Worm (Caenorhabditis elegans) whole organism, young adult: ENCODE data around the gene C09G9.8.

Experiments used
- B0261.1 ChIP-seq: sonication (generic microtip); optimal IDR thresholded peaks from 2 replicates; lab custom pipeline; 2016; ENCODE audit warnings: mild to moderate bottlenecking, missing genetic modification characterization, moderate library complexity, missing compliant biosample characterization
- C06A6.2 ChIP-seq: fragments of 200-800 bp; sonication (Bioruptor generic); conservative IDR thresholded peaks from 2 replicates; pipeline ENCODE4 v1.3.6; 2022; ENCODE audit warnings: missing genetic modification characterization, missing compliant biosample characterization
- C17E4.6 ChIP-seq: fragments of 200-800 bp; sonication (Bioruptor generic); IDR thresholded peaks from 2 replicates; pipeline ENCODE4 v1.3.6; 2022; ENCODE audit warnings: missing genetic modification reagents, missing genetic modification characterization, missing compliant biosample characterization
- F57C9.4 ChIP-seq: sonication (generic microtip); optimal IDR thresholded peaks from 2 replicates; lab custom pipeline; 2017; ENCODE audit warnings: mild to moderate bottlenecking, missing genetic modification characterization, missing compliant biosample characterization
- T07F8.4 ChIP-seq: sonication (generic microtip); optimal IDR thresholded peaks from 2 replicates; lab custom pipeline; 2016; ENCODE audit warnings: mild to moderate bottlenecking, missing genetic modification characterization, moderate library complexity, missing compliant biosample characterization
- atf-7 ChIP-seq: sonication (generic microtip); optimal IDR thresholded peaks from 2 replicates; lab custom pipeline; 2017; ENCODE audit warnings: mild to moderate bottlenecking, missing genetic modification characterization, missing compliant biosample characterization
- athp-1 ChIP-seq: sonication (generic microtip); optimal IDR thresholded peaks from 2 replicates; lab custom pipeline; 2017; ENCODE audit warnings: mild to moderate bottlenecking, missing genetic modification characterization, missing compliant biosample characterization
- attf-5 ChIP-seq: fragments of 200-800 bp; sonication (Bioruptor generic); optimal IDR thresholded peaks from 2 replicates; lab custom pipeline; 2018; ENCODE audit warnings: mild to moderate bottlenecking, missing genetic modification characterization, missing compliant biosample characterization
- bed-1 ChIP-seq: fragments of 200-800 bp; sonication (Bioruptor generic); IDR thresholded peaks from 2 replicates; pipeline ENCODE4 v1.3.6; 2022; ENCODE audit warnings: missing genetic modification reagents, missing genetic modification characterization, missing compliant biosample characterization
- bed-2 ChIP-seq: fragments of 200-800 bp; sonication (Bioruptor generic); IDR thresholded peaks from 2 replicates; pipeline ENCODE4 v1.3.6; 2022; ENCODE audit warnings: missing genetic modification reagents, missing genetic modification characterization, missing compliant biosample characterization
- ccch-3 ChIP-seq: fragments of 200-800 bp; sonication (Bioruptor generic); optimal IDR thresholded peaks from 2 replicates; lab custom pipeline; 2018; ENCODE audit warnings: mild to moderate bottlenecking, missing genetic modification characterization, missing compliant biosample characterization
- chd-7 ChIP-seq: sonication (generic microtip); optimal IDR thresholded peaks from 2 replicates; lab custom pipeline; 2016; ENCODE audit warnings: mild to moderate bottlenecking, missing genetic modification characterization, moderate library complexity, missing compliant biosample characterization
- die-1 ChIP-seq: sonication (generic microtip); optimal IDR thresholded peaks from 2 replicates; lab custom pipeline; 2016; ENCODE audit warnings: missing genotype, mild to moderate bottlenecking, missing genetic modification characterization, missing compliant biosample characterization
- egl-44 ChIP-seq: fragments of 200-800 bp; sonication (Bioruptor generic); IDR thresholded peaks from 2 replicates; pipeline ENCODE4 v1.3.6; 2022; ENCODE audit warnings: missing genetic modification reagents, missing genetic modification characterization, missing compliant biosample characterization
- hmg-1.2 ChIP-seq: fragments of 200-800 bp; sonication (Bioruptor generic); IDR thresholded peaks from 2 replicates; pipeline ENCODE4 v1.3.6; 2022; ENCODE audit warnings: missing genetic modification reagents, missing genetic modification characterization, missing compliant biosample characterization
- let-526 ChIP-seq: fragments of 200-800 bp; sonication (Bioruptor generic); IDR thresholded peaks from 2 replicates; pipeline ENCODE4 v1.3.6; 2022; ENCODE audit warnings: missing genetic modification reagents, missing genetic modification characterization, missing compliant biosample characterization
- lin-26 ChIP-seq: fragments of 200-800 bp; sonication (Bioruptor generic); IDR thresholded peaks from 2 replicates; pipeline ENCODE4 v1.3.6; 2022; ENCODE audit warnings: missing genetic modification reagents, missing genetic modification characterization, missing compliant biosample characterization
- lin-40 ChIP-seq: sonication (generic microtip); optimal IDR thresholded peaks from 2 replicates; lab custom pipeline; 2016; ENCODE audit warnings: missing genetic modification characterization, mild to moderate bottlenecking, missing compliant biosample characterization, missing genotype, missing genetic modification reagents
- lin-54 ChIP-seq: fragments of 200-800 bp; sonication (Bioruptor generic); optimal IDR thresholded peaks from 2 replicates; lab custom pipeline; 2018; ENCODE audit warnings: mild to moderate bottlenecking, missing genetic modification characterization, missing compliant biosample characterization
- lir-1 ChIP-seq: fragments of 200-800 bp; sonication (Bioruptor generic); conservative IDR thresholded peaks from 2 replicates; pipeline ENCODE4 v1.3.6; 2022; ENCODE audit warnings: missing genetic modification reagents, missing genetic modification characterization, missing compliant biosample characterization
- madf-6 ChIP-seq: fragments of 200-800 bp; sonication (Bioruptor generic); IDR thresholded peaks from 2 replicates; pipeline ENCODE4 v1.3.6; 2022; ENCODE audit warnings: missing genetic modification reagents, missing genetic modification characterization, missing compliant biosample characterization
- mcd-1 ChIP-seq: fragments of 200-800 bp; sonication (Bioruptor generic); IDR thresholded peaks from 2 replicates; pipeline ENCODE4 v1.3.6; 2022; ENCODE audit warnings: missing genetic modification reagents, missing genetic modification characterization, missing compliant biosample characterization
- mel-28 ChIP-seq: sonication (generic microtip); optimal IDR thresholded peaks from 2 replicates; lab custom pipeline; 2016; ENCODE audit warnings: borderline replicate concordance, mild to moderate bottlenecking, missing genetic modification characterization, missing compliant biosample characterization
- mes-4 ChIP-seq: sonication (generic microtip); optimal IDR thresholded peaks from 2 replicates; lab custom pipeline; 2016; ENCODE audit warnings: missing genotype, missing genetic modification characterization, missing compliant biosample characterization
- mxl-1 ChIP-seq: sonication (generic microtip); optimal IDR thresholded peaks from 2 replicates; lab custom pipeline; 2016; ENCODE audit warnings: missing genetic modification characterization, missing compliant biosample characterization
- nfya-2 ChIP-seq: fragments of 200-800 bp; sonication (Bioruptor generic); IDR thresholded peaks from 2 replicates; pipeline ENCODE4 v1.3.6; 2022; ENCODE audit warnings: missing genetic modification reagents, missing genetic modification characterization, missing compliant biosample characterization
- nhr-179 ChIP-seq: sonication (generic microtip); optimal IDR thresholded peaks from 2 replicates; lab custom pipeline; 2016; ENCODE audit warnings: mild to moderate bottlenecking, missing genetic modification characterization, missing compliant biosample characterization
- nhr-27 ChIP-seq: fragments of 200-800 bp; sonication (Bioruptor generic); optimal IDR thresholded peaks from 2 replicates; lab custom pipeline; 2018; ENCODE audit warnings: mild to moderate bottlenecking, missing genetic modification characterization, moderate library complexity, missing compliant biosample characterization
- nhr-80 ChIP-seq: sonication (generic microtip); optimal IDR thresholded peaks from 2 replicates; lab custom pipeline; 2016; ENCODE audit warnings: missing genetic modification characterization, missing compliant biosample characterization
- pha-4 ChIP-seq: fragments of 150-350 bp; sonication (generic microtip); optimal IDR thresholded peaks from 2 replicates; lab custom pipeline; 2014; ENCODE audit warnings: missing biosample characterization, missing genetic modification reagents, missing genetic modification characterization
- repo-1 ChIP-seq: sonication (generic microtip); optimal IDR thresholded peaks from 2 replicates; lab custom pipeline; 2017; ENCODE audit warnings: mild to moderate bottlenecking, missing genetic modification characterization, missing compliant biosample characterization
- snpc-3.4 ChIP-seq: sonication (generic microtip); optimal IDR thresholded peaks from 2 replicates; lab custom pipeline; 2017; ENCODE audit warnings: missing genetic modification characterization, mild to moderate bottlenecking, missing compliant biosample characterization, antibody characterized with exemption, moderate library complexity, missing genotype, missing genetic modification reagents
- somi-1 ChIP-seq: fragments of 200-800 bp; sonication (Bioruptor generic); optimal IDR thresholded peaks from 2 replicates; lab custom pipeline; 2018; ENCODE audit warnings: mild to moderate bottlenecking, missing genetic modification characterization, missing compliant biosample characterization
- sptf-2 ChIP-seq: fragments of 200-800 bp; sonication (Bioruptor generic); optimal IDR thresholded peaks from 2 replicates; lab custom pipeline; 2018; ENCODE audit warnings: mild to moderate bottlenecking, missing genetic modification characterization, missing compliant biosample characterization
- tlf-1 ChIP-seq: fragments of 200-800 bp; sonication (Bioruptor generic); optimal IDR thresholded peaks from 2 replicates; lab custom pipeline; 2018; ENCODE audit warnings: mild to moderate bottlenecking, missing genetic modification characterization, missing compliant biosample characterization
- ztf-25 ChIP-seq: fragments of 200-800 bp; sonication (Bioruptor generic); IDR thresholded peaks from 2 replicates; pipeline ENCODE4 v1.3.6; 2022; ENCODE audit warnings: missing genetic modification reagents, missing genetic modification characterization, missing compliant biosample characterization

C09G9.8 gene

DNA sequence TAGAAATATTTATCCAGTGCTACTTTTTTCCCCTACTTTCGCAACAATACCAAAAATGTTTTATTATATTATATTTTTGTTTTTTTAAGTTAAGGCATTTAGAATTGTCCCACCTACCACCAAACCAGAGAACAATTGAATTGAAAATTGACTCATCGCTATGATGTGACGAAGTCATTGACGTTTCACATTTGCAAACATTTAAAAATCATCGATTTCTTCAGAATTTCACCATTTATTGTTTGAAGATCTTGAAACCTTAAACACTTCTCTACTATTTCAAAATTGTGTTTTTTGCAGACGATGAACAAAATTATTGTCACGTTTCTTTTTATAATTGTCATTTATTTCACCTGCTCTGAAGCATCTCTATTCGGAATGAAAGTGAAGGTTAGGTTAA, at the start of gene C09G9.8:
TSS of gene C09G9.8 (plus strand) at position 301 of the 400 bp plus-strand sequence.
- TF ChIP-seq chd-7 (tag; lab: Kevin White, UChicago): no peak
- TF ChIP-seq die-1 (tag; lab: Kevin White, UChicago): no peak
- no peak for TF ChIP-seq egl-44 (GFP tag; lab: Robert Waterston, UW)
- TF ChIP-seq atf-7 (tag; lab: Kevin White, UChicago): no peak
- TF ChIP-seq repo-1 (tag; lab: Kevin White, UChicago): no peak
- no peak for TF ChIP-seq lin-54 (GFP tag; lab: Kevin White, UChicago)
- TF ChIP-seq mxl-1 (tag; lab: Kevin White, UChicago): no peak
- TF ChIP-seq tlf-1 (GFP tag; lab: Kevin White, UChicago): no peak
- no peak for TF ChIP-seq somi-1 (GFP tag; lab: Kevin White, UChicago)
- no peak for TF ChIP-seq snpc-3.4
- no peak for TF ChIP-seq nfya-2
- TF ChIP-seq pha-4: no peak
- no peak for TF ChIP-seq B0261.1

DNA sequence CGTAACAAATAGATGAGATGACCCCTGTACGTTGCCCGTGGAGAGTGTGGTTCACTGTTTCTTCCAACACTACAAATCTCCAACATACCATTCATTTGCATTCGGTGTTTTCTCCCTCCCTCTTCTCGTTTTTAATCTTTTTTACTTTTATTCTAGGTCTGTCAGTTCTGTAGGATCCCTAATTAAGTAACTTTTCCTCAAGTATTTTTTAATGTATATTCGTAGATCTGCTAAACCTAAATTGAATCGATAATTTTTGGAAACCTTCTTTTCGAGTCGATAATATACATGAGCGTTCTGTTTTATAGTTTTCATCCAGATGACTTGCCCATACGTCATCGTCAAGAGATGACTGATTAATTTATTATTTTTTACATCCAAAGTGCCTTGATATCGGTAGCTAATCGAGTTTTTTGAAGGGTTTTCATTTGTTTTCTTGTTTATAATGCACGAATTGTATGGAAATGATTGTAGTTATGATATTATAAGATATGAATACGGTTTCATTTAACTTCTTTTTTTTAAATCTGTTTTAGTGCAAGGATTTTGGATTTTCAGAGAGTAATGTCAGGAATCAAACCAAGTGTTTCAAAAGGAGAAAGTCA, 41.0 kb upstream of the C09G9.8 start, which contains the start of the genes T28C6.11 and T11B7.1:
TSS of gene T28C6.11 (minus strand) at position 101 of the 605 bp plus-strand sequence.
TSS of gene T11B7.1 (plus strand) at position 555 of the 605 bp plus-strand sequence.
- TF ChIP-seq lir-1 (GFP tag; lab: Robert Waterston, UW) (no peak), B0261.1 (no peak), bed-2 (GFP tag; lab: Robert Waterston, UW) (no peak), mcd-1 (GFP tag; lab: Robert Waterston, UW) (no peak), lin-40 (tag; lab: Kevin White, UChicago) (no peak), madf-6 (GFP tag; lab: Robert Waterston, UW) (no peak), attf-5 (no peak), let-526 (no peak), C06A6.2 (GFP tag; lab: Robert Waterston, UW) (no peak), C17E4.6 (GFP tag; lab: Robert Waterston, UW) (no peak), T07F8.4 (tag; lab: Kevin White, UChicago) (no peak), athp-1 (no peak), nhr-179 (tag; lab: Kevin White, UChicago) (no peak), sptf-2 (no peak), lin-26 (GFP tag; lab: Robert Waterston, UW) (no peak), ztf-25 (no peak), ccch-3 (no peak), bed-1 (GFP tag; lab: Robert Waterston, UW) (no peak), egl-44 (GFP tag; lab: Robert Waterston, UW) (no peak), mel-28 (tag; lab: Kevin White, UChicago) (no peak)

DNA sequence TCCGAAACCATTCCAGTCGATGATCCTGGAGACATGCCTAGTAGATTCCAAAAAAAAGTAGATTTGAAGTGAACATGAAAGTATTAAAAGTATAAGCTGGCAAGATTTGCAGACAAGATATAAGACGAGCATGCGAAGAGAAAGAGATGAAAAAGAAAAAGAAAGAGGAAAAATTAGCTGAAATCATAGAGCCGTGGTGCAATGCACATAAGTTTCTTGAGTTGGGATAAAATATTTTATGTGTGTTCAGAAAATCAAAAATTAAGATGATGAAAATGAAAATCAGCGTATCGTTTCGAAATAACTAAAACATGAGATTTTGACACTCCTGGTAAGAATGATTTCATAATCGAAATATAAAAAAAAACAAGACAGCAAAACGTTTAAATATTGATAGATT, 36.8 kb upstream of the C09G9.8 start, which contains the start of gene T11B7.2:
TSS of gene T11B7.2 (minus strand) at position 101 of the 400 bp plus-strand sequence.
- TF ChIP-seq B0261.1: no peak
- TF ChIP-seq mes-4 (tag; lab: Kevin White, UChicago): no peak
- TF ChIP-seq hmg-1.2 (GFP tag; lab: Robert Waterston, UW): no peak
- no peak for TF ChIP-seq attf-5
- TF ChIP-seq nhr-27 (tag; lab: Kevin White, UChicago): no peak

DNA sequence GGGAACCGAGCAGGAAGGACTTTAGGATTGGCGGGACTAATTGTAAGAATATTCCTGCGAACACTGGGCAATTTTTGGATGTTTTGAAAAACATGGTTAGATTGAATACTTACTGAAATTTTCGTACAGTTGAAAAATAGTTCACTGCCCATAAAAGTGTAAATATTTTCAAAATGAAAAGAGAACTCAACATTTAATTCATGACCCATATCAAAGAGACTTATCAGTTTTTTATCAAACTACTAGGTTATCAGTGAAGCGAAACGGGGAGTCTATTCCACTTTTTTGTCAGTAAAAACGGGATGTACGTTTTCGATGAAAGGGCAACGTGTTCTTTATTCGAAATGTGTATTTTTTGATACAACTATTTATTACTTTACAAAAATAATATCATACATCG, 35.4 kb upstream of the C09G9.8 start:
- TF ChIP-seq nhr-80 (peak; percentile 68), F57C9.4 (tag; lab: Kevin White, UChicago) (no peak)
- TF ChIP-seq, all 124 proteins: peak for 1
